Worm (Caenorhabditis elegans): Measurements from ENCODE around the gene F35H10.5.

The F35H10.5 gene

DNA sequence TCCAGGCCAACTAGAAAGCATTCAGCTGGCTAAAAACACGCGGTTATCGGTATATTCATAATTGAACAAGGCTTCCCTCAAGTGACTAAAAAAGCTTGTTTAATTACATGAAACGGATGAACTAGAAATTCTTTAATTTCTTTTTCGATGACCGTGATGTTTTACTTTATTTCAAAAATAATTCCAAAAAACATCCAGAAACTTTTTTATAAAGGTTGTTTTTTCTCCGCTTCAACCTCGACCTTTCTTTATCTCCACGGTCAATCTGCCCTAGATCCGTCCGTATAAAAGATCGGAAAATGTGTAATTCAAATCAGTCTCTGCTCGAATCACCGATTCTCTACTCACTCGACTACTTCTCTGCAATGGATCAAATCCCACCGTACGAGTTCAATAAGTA is 45.0 kb downstream of the F35H10.5 start, which contains the start of gene F17E9.5:
Gene F17E9.5 (plus strand): TSS at position 301 of the 400 bp plus-strand sequence.
- TF ChIP-seq ztf-23 (GFP tag; IDR thresholded peaks at IDR 0.05) = no peak
- TF ChIP-seq T22C8.4 (GFP tag; IDR thresholded peaks at IDR 0.05) = no peak
- no peak for TF ChIP-seq klf-2 (GFP tag; conservative IDR thresholded peaks at IDR 0.05)
- no peak for TF ChIP-seq ref-1 (GFP tag; conservative IDR thresholded peaks at IDR 0.05)

ce11 chrIV:8347051-8347450 is 46.5 kb downstream of the F35H10.5 start, which contains the start of the genes F17E9.18 and F17E9.15:
Gene F17E9.18 (minus strand): TSS chrIV:8347151.
Gene F17E9.15 (plus strand): TSS chrIV:8347418.
- TF ChIP-seq tab-1 (GFP tag; IDR thresholded peaks at IDR 0.05) = no peak
- no peak for TF ChIP-seq med-1 (GFP tag; optimal IDR thresholded peaks at IDR 0.05; ENCODE audit: insufficient read depth)
- no peak for TF ChIP-seq T22C8.4 (GFP tag; IDR thresholded peaks at IDR 0.05)
- no peak for TF ChIP-seq cog-1 (tag; optimal IDR thresholded peaks at IDR 0.05)
- TF ChIP-seq flt-1 (GFP tag; IDR thresholded peaks at IDR 0.05) = no peak
- no peak for TF ChIP-seq ztf-29 (GFP tag; IDR thresholded peaks at IDR 0.05)
- no peak for TF ChIP-seq klf-2 (GFP tag; conservative IDR thresholded peaks at IDR 0.05)
- TF ChIP-seq ztf-23 (GFP tag; IDR thresholded peaks at IDR 0.05) = no peak
- no peak for TF ChIP-seq ref-1 (GFP tag; conservative IDR thresholded peaks at IDR 0.05)

DNA sequence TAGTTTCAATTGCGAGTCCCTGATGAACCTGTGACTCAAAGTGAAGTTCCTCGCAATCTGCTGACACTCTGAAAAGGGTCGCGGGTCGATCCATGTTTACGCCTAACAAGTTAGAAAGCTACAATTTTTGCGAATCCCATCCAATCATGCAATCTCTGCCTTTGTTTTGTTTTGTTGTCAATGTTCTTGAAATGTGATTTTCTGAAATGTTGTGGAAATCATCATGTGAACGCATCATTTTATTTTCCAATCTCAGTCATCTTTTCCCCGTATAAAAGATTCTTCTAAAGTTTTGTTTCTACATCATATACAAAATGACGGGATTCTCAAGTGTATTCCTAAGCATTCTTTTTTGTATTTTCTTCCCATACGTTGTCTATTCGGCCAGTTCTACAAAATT is 47.5 kb downstream of the F35H10.5 start, which contains the start of gene F17E9.4:
Gene F17E9.4 (plus strand): TSS at position 301 of the 400 bp plus-strand sequence.
- no peak for TF ChIP-seq ztf-23 (GFP tag; IDR thresholded peaks at IDR 0.05)

Data from whole organism, midembryonic.